Fruit fly (Drosophila melanogaster): ENCODE results near the gene Gdap1.

Gene Gdap1

DNA sequence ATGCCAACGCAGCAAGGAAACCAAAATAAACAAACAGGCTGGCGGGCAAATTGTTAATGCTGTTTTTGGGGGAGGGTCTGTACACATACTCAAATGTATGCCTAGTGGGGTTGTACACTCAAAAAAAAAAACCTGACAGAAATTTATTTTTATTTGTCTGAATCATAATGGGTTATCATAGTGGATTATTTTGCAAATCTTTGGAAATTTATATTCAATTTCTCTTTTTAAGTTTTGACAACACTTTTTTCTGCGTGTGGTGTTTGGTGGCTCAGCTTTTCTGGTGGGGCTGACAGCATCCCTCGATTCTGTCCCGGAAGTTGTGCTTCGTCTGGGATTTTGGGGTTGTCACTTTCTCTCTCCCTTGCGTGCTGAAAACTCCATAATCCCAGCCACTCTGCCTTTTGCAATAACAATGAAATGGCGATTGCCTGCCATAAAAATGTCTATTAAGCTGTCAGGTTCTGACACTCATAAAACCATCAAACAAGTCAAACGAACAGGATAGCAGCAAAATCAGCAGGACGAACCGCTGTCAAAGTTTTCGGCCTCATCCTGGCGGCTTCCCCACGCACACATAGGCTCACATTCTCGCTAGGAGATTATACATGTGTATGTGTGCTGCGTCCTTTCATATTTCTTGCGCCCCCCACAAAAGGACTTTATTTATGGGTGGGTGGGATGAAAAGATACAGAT is 13.3 kb downstream of the Gdap1 start (continued):
- peak; percentile 82; the same call in 1 of the 2 replicates for TF ChIP-seq CG6689 (GFP tag; IDR thresholded peaks at IDR 0.05)
- TF ChIP-seq CG9215 (GFP tag; IDR thresholded peaks at IDR 0.05): no peak
- peak; percentile 67; the same call in 1 of the 2 replicates for TF ChIP-seq ham (GFP tag; IDR thresholded peaks at IDR 0.05)
- no peak for TF ChIP-seq tll (GFP tag; optimal IDR thresholded peaks at IDR 0.05)
- TF ChIP-seq sima (GFP tag; optimal IDR thresholded peaks at IDR 0.05): peak; percentile 7
- peak; percentile 71 for TF ChIP-seq HHEX (GFP tag; optimal IDR thresholded peaks at IDR 0.05)
- peak; percentile 86 for TF ChIP-seq Atf6 (GFP tag; IDR thresholded peaks at IDR 0.05)
- TF ChIP-seq Atf-2 (GFP tag; optimal IDR thresholded peaks at IDR 0.05): peak; percentile 51
- TF ChIP-seq seq (GFP tag; IDR thresholded peaks at IDR 0.05): peak; percentile 87
- TF ChIP-seq CG9609 (GFP tag; optimal IDR thresholded peaks at IDR 0.05): peak; percentile 73
- TF ChIP-seq jing (GFP tag; optimal IDR thresholded peaks at IDR 0.05): no peak
- TF ChIP-seq CG11093 (GFP tag; IDR thresholded peaks at IDR 0.05): peak; percentile 55; the same call in 1 of the 3 replicates
- no peak for TF ChIP-seq usp (GFP tag; optimal IDR thresholded peaks at IDR 0.05)
- TF ChIP-seq Awh (GFP tag; IDR thresholded peaks at IDR 0.05): peak; percentile 79
- TF ChIP-seq Ptx1 (GFP tag; IDR thresholded peaks at IDR 0.05): peak; percentile 87
- no peak for TF ChIP-seq Hmx (GFP tag; optimal IDR thresholded peaks at IDR 0.05)
- TF ChIP-seq CG17568 (GFP tag; optimal IDR thresholded peaks at IDR 0.05): no peak
- TF ChIP-seq C15 (GFP tag; IDR thresholded peaks at IDR 0.05): peak; percentile 52; the same call in 1 of the 3 replicates
- TF ChIP-seq CG17328 (GFP tag; IDR thresholded peaks at IDR 0.05): peak; percentile 78
- peak; percentile 82 for TF ChIP-seq mam (GFP tag; optimal IDR thresholded peaks at IDR 0.05)
- no peak for TF ChIP-seq chinmo (GFP tag; IDR thresholded peaks at IDR 0.05; ENCODE audit: partially characterized antibody)
- no peak for TF ChIP-seq emc (GFP tag; optimal IDR thresholded peaks at IDR 0.05)
- TF ChIP-seq CG7963 (GFP tag; IDR thresholded peaks at IDR 0.05; ENCODE audit: partially characterized antibody): no peak
- TF ChIP-seq CG11504 (tag; optimal IDR thresholded peaks at IDR 0.05): no peak
- TF ChIP-seq CG8944 (GFP tag; optimal IDR thresholded peaks at IDR 0.05): peak; percentile 49
- peak; percentile 54 for TF ChIP-seq gsb-n (tag; optimal IDR thresholded peaks at IDR 0.05)
- TF ChIP-seq nerfin-1 (tag; optimal IDR thresholded peaks at IDR 0.05): peak; percentile 58
- no peak for TF ChIP-seq zen2 (GFP tag; IDR thresholded peaks at IDR 0.05; ENCODE audit: partially characterized antibody)
- peak; percentile 97 for TF ChIP-seq sens (GFP tag)
- no peak for TF ChIP-seq ab (GFP tag; optimal IDR thresholded peaks at IDR 0.05)
- TF ChIP-seq CG2116 (GFP tag; optimal IDR thresholded peaks at IDR 0.05): peak; percentile 5
- peak; percentile 75 for TF ChIP-seq Antp (GFP tag; optimal IDR thresholded peaks at IDR 0.05)
- peak; percentile 6 for TF ChIP-seq Lhr (GFP tag; optimal IDR thresholded peaks at IDR 0.05)
- no peak; the same call in 1 of the 2 replicates for TF ChIP-seq ttk (GFP tag; IDR thresholded peaks at IDR 0.05)
- TF ChIP-seq HLH3B (GFP tag; IDR thresholded peaks at IDR 0.05): peak; percentile 91
- TF ChIP-seq CG17359 (tag; optimal IDR thresholded peaks at IDR 0.05): peak; percentile 83
- TF ChIP-seq pan (optimal IDR thresholded peaks at IDR 0.05): no peak
- TF ChIP-seq pan (GFP tag; optimal IDR thresholded peaks at IDR 0.05 in 1 of 2, IDR thresholded peaks at IDR 0.05 in 1 of 2): no peak
- peak; percentile 72 for TF ChIP-seq zf30C (GFP tag; optimal IDR thresholded peaks at IDR 0.05)
- TF ChIP-seq psq (GFP tag; optimal IDR thresholded peaks at IDR 0.05): no peak
- TF ChIP-seq luna (GFP tag; optimal IDR thresholded peaks at IDR 0.05): no peak
- peak; percentile 91 for TF ChIP-seq CG2120 (GFP tag; optimal IDR thresholded peaks at IDR 0.05)
- no peak for TF ChIP-seq sr (GFP tag; IDR thresholded peaks at IDR 0.05)
- TF ChIP-seq crol (GFP tag; IDR thresholded peaks at IDR 0.05): no peak
- TF ChIP-seq Oaz (GFP tag; IDR thresholded peaks at IDR 0.05): no peak; the same call in none of the 2 replicates
- peak; percentile 95 for TF ChIP-seq Fer1 (GFP tag; optimal IDR thresholded peaks at IDR 0.05)
- TF ChIP-seq Vsx1 (GFP tag; optimal IDR thresholded peaks at IDR 0.05): no peak
- TF ChIP-seq zfh2 (GFP tag; optimal IDR thresholded peaks at IDR 0.05): peak; percentile 72
- TF ChIP-seq Nf-YB (GFP tag; optimal IDR thresholded peaks at IDR 0.05): no peak
- peak; percentile 59 for TF ChIP-seq Dip3 (GFP tag; optimal IDR thresholded peaks at IDR 0.05)
- peak; percentile 92 for TF ChIP-seq CG31224 (GFP tag; IDR thresholded peaks at IDR 0.05)

Measured in whole organism, embryonic.